Worm (Caenorhabditis elegans) whole organism, mixed stage, embryonic: ENCODE data around the gene C56G2.4.

Experiments used
- blmp-1 ChIP-seq: fragments of 150-350 bp; optimal IDR thresholded peaks from 2 replicates; lab custom pipeline; 2014; ENCODE audit warnings: missing biosample characterization, missing genetic modification characterization
- ces-1 ChIP-seq: fragments of 150-350 bp; optimal IDR thresholded peaks from 2 replicates; lab custom pipeline; 2014; ENCODE audit warnings: missing biosample characterization, missing genetic modification reagents, missing genetic modification characterization
- flh-1 ChIP-seq: fragments of 200-800 bp; sonication (Bioruptor generic); optimal IDR thresholded peaks from 2 replicates; lab custom pipeline; 2018; ENCODE audit warnings: mild to moderate bottlenecking, missing genetic modification characterization, moderate library complexity, missing compliant biosample characterization
- lin-13 ChIP-seq: fragments of 150-350 bp; optimal IDR thresholded peaks from 2 replicates; lab custom pipeline; 2014; ENCODE audit warnings: missing biosample characterization, missing genetic modification characterization
- lsy-2 ChIP-seq: fragments of 150-350 bp; optimal IDR thresholded peaks from 2 replicates; lab custom pipeline; 2014; ENCODE audit warnings: missing biosample characterization, missing genetic modification characterization
- mab-5 ChIP-seq: fragments of 150-350 bp; optimal IDR thresholded peaks from 2 replicates; lab custom pipeline; 2014; ENCODE audit warnings: missing biosample characterization, missing genetic modification characterization
- nhr-237 ChIP-seq: fragments of 150-350 bp; optimal IDR thresholded peaks from 2 replicates; lab custom pipeline; 2014; ENCODE audit warnings: missing biosample characterization, missing genetic modification characterization
- nhr-76 ChIP-seq: sonication (generic microtip); optimal IDR thresholded peaks from 2 replicates; lab custom pipeline; 2017; ENCODE audit warnings: missing biosample characterization, missing genetic modification characterization
- pha-4 ChIP-seq: fragments of 150-350 bp; optimal IDR thresholded peaks from 2 replicates; lab custom pipeline; 2018; ENCODE audit warnings: missing biosample characterization, missing genetic modification reagents, missing genetic modification characterization
- snpc-4 ChIP-seq: fragments of 150-350 bp; optimal IDR thresholded peaks from 2 replicates; lab custom pipeline; 2014; ENCODE audit warnings: missing biosample characterization, missing genetic modification characterization

DNA sequence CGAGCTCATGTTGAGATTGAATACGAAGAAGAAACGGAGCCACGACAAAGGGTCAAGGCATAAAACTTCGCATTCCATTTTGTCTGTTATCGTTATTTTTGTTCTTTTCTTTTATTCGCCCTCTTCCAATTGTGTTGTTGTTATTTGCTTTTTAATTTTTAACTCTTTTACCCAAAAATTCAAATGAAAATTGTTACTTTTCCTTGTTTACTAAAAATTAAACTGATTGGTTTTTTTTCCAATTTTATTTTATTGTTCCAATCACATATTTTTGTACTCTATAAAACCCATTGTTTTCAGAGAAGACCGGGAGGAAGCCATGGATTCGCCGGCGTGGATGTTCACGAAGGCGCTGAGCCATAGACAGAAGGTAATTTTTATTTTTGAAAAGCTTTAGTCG is 48.9 kb downstream of the C56G2.4 start, which contains the start of gene C16A3.5:
- TF ChIP-seq flh-1 (GFP tag; lab: Kevin White, UChicago) (no peak), nhr-76 (tag; lab: Kevin White, UChicago) (no peak), mab-5 (tag; lab: Kevin White, UChicago) (no peak), pha-4 (tag; lab: Kevin White, UChicago) (no peak), snpc-4 (no peak), nhr-237 (tag; lab: Kevin White, UChicago) (no peak), blmp-1 (tag; lab: Kevin White, UChicago) (no peak), lsy-2 (tag; lab: Kevin White, UChicago) (no peak), ces-1 (GFP tag; lab: Kevin White, UChicago) (no peak), lin-13 (no peak)
